Fruit fly (Drosophila melanogaster) whole organism, pupa: Measurements from ENCODE around the gene Cp18.
A peak's percentile ranks its signal among the peaks of the same experiment; 100 is the strongest.

Source experiments
- CG13204 ChIP-seq: fragments of 200-800 bp; sonication (Bioruptor generic); optimal IDR thresholded peaks from 2 replicates; lab custom pipeline; 2018; ENCODE audit warnings: missing biosample characterization, mild to moderate bottlenecking, missing genetic modification characterization, moderate library complexity
- CG34367 ChIP-seq: fragments of 200-800 bp; sonication (Bioruptor generic); optimal IDR thresholded peaks from 2 replicates; lab custom pipeline; 2018; ENCODE audit warnings: missing biosample characterization, mild to moderate bottlenecking, missing genetic modification characterization
- CG8159 ChIP-seq: fragments of 200-800 bp; sonication (Bioruptor generic); optimal IDR thresholded peaks from 3 replicates; lab custom pipeline; 2018; ENCODE audit warnings: missing biosample characterization, mild to moderate bottlenecking, missing genetic modification characterization, moderate library complexity
- Pif1A ChIP-seq: fragments of 200-800 bp; sonication (Bioruptor generic); optimal IDR thresholded peaks from 3 replicates; lab custom pipeline; 2016; ENCODE audit warnings: missing biosample characterization, missing genetic modification characterization
- gl ChIP-seq: fragments of 200-800 bp; sonication (Bioruptor generic); optimal IDR thresholded peaks from 2 replicates; lab custom pipeline; 2018; ENCODE audit warnings: missing biosample characterization, mild to moderate bottlenecking, missing genetic modification characterization

DNA sequence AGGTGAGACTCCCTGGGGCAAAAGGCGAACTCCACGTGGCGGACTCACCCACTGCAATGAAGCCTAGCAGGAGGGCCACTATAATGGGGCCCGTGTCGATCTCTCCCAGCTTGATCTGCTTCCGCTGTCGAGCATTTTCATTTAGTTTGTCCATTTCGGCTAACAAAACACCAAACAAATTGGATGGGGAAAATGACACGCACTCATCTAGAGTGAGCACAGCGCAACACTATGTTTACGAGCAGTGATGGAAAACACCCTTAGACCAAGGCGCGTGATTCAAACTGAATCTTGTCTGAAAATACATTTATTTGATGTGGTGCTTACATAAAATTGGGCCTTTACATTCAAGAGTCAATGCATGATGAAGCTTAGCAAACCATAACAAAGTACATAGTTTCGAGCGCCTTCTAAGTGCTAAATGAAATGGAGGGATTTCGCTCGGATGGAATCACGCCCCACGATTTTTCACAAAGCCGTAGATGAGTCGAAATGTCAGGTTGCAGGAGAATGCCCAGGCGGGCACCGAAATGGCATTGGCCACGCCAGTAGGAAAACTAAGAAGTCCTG, 6.5 kb upstream of the Cp18 start, which contains the start of gene SrpRbeta:
- no peak for TF ChIP-seq gl (tag; lab: Kevin White, UChicago)
- TF ChIP-seq CG13204 (GFP tag; lab: Kevin White, UChicago) = no peak
- no peak for TF ChIP-seq CG34367 (tag; lab: Kevin White, UChicago)
- peak; percentile 4 for TF ChIP-seq Pif1A (GFP tag; lab: Kevin White, UChicago)
- TF ChIP-seq CG8159 = no peak
